Worm (Caenorhabditis elegans): ENCODE data around the gene aqp-4.

- no peak for TF ChIP-seq pha-4 (tag; optimal IDR thresholded peaks at IDR 0.05)
- TF ChIP-seq sptf-1 (tag; optimal IDR thresholded peaks at IDR 0.05): no peak
- TF ChIP-seq lin-13 (tag; optimal IDR thresholded peaks at IDR 0.05): no peak
- no peak for TF ChIP-seq tbx-8 (GFP tag; optimal IDR thresholded peaks at IDR 0.05)
- no peak for TF ChIP-seq snpc-4 (tag; optimal IDR thresholded peaks at IDR 0.05)
- no peak for TF ChIP-seq bed-3 (GFP tag; optimal IDR thresholded peaks at IDR 0.05)
- TF ChIP-seq elt-1 (tag; optimal IDR thresholded peaks at IDR 0.05; ENCODE audit: borderline replicate concordance, insufficient read depth): no peak
- no peak for TF ChIP-seq blmp-1 (tag; optimal IDR thresholded peaks at IDR 0.05)
- no peak for TF ChIP-seq nhr-28 (tag; optimal IDR thresholded peaks at IDR 0.05)
- TF ChIP-seq nhr-237 (tag; optimal IDR thresholded peaks at IDR 0.05): no peak
- TF ChIP-seq nhr-2 (tag; optimal IDR thresholded peaks at IDR 0.05): no peak
- TF ChIP-seq unc-39 (tag; optimal IDR thresholded peaks at IDR 0.05): no peak
- TF ChIP-seq lsy-2 (tag; optimal IDR thresholded peaks at IDR 0.05): no peak
These were observed 3.5 kb downstream of the aqp-4 start, which contains the start of gene sta-2 for ce11 chrV:9740858-9741257.

All from whole organism, mixed stage, embryonic.